Fruit fly (Drosophila melanogaster) whole organism, adult: ENCODE results near the gene ATbp.

Experiments used
- CG33017 ChIP-seq: fragments of 200-800 bp; sonication (Bioruptor generic); optimal IDR thresholded peaks from 2 replicates; lab custom pipeline; 2018; ENCODE audit warnings: missing biosample characterization, mild to moderate bottlenecking, missing genetic modification characterization, moderate library complexity
- CG7045 ChIP-seq: fragments of 200-800 bp; sonication (Bioruptor generic); optimal IDR thresholded peaks from 2 replicates; lab custom pipeline; 2017; ENCODE audit warnings: missing biosample characterization, mild to moderate bottlenecking, missing genetic modification characterization
- Hr96 ChIP-seq: fragments of 200-800 bp; sonication (Bioruptor generic); optimal IDR thresholded peaks from 2 replicates; lab custom pipeline; 2016; ENCODE audit warnings: missing biosample characterization, missing genetic modification characterization
- Mnt ChIP-seq: fragments of 200-800 bp; sonication (Bioruptor generic); optimal IDR thresholded peaks from 2 replicates; lab custom pipeline; 2016; ENCODE audit warnings: missing biosample characterization, mild to moderate bottlenecking, missing genetic modification characterization
- bab1 ChIP-seq: fragments of 200-800 bp; sonication (Bioruptor generic); optimal IDR thresholded peaks from 3 replicates; lab custom pipeline; 2019; ENCODE audit warnings: missing biosample characterization, mild to moderate bottlenecking, missing genetic modification characterization, moderate library complexity
- tj ChIP-seq: fragments of 200-800 bp; sonication (Bioruptor generic); optimal IDR thresholded peaks from 3 replicates; lab custom pipeline; 2017; ENCODE audit warnings: missing biosample characterization, mild to moderate bottlenecking, missing genetic modification characterization, moderate library complexity

- TF ChIP-seq CG33017 (tag; lab: Kevin White, UChicago) (no peak), CG7045 (no peak), tj (GFP tag; lab: Kevin White, UChicago) (no peak), Mnt (no peak), Hr96 (GFP tag; lab: Kevin White, UChicago) (no peak), bab1 (no peak)
Measured at dm6 chrX:23073402-23073801, 32.4 kb upstream of the ATbp start.
